Worm (Caenorhabditis elegans) whole organism, L4 larva: ENCODE measurements around the gene dmsr-16.

Experiments used
- attf-4 ChIP-seq: sonication (generic microtip); optimal IDR thresholded peaks from 3 replicates; lab custom pipeline; 2017; ENCODE audit warnings: missing biosample characterization, missing genetic modification characterization
- madf-9 ChIP-seq: fragments of 200-800 bp; sonication (Bioruptor generic); conservative IDR thresholded peaks from 2 replicates; pipeline ENCODE4 v1.3.6; 2022; ENCODE audit warnings: missing genetic modification reagents, missing genetic modification characterization, missing compliant biosample characterization
- nhr-42 ChIP-seq: fragments of 200-800 bp; sonication (Bioruptor generic); IDR thresholded peaks from 2 replicates; pipeline ENCODE4 v1.3.6; 2022; ENCODE audit warnings: missing genetic modification characterization, missing compliant biosample characterization
- nhr-77 ChIP-seq: fragments of 150-350 bp; optimal IDR thresholded peaks from 2 replicates; lab custom pipeline; 2014; ENCODE audit warnings: missing biosample characterization, missing genetic modification characterization
- pha-4 ChIP-seq, 2 experiments: fragments of 150-350 bp in 1 of 2; fragments of 200-800 bp in 1 of 2; sonication (Bioruptor generic) in 1 of 2; IDR thresholded peaks in 1 of 2; optimal IDR thresholded peaks in 1 of 2; 2 replicates each; pipeline versions ENCODE4 v1.3.6 to Lab custom; 2014 to 2022; ENCODE audit warnings: missing genetic modification characterization in 2 of 2, missing genetic modification reagents in 2 of 2, missing biosample characterization in 1 of 2, missing compliant biosample characterization in 1 of 2
- snpc-4 ChIP-seq: fragments of 150-350 bp; optimal IDR thresholded peaks from 2 replicates; lab custom pipeline; 2014; ENCODE audit warnings: missing biosample characterization, missing genetic modification characterization
- zag-1 ChIP-seq: fragments of 150-350 bp; optimal IDR thresholded peaks from 2 replicates; lab custom pipeline; 2014; ENCODE audit warnings: missing biosample characterization, missing genetic modification characterization

- no peak for TF ChIP-seq snpc-4 (tag; lab: Kevin White, UChicago)
- no peak for TF ChIP-seq pha-4 (GFP tag; IDR thresholded peaks at IDR 0.05; lab: Robert Waterston, UW)
- no peak for TF ChIP-seq pha-4 (tag; optimal IDR thresholded peaks at IDR 0.05; lab: Kevin White, UChicago)
- no peak for TF ChIP-seq zag-1 (tag; lab: Kevin White, UChicago)
- TF ChIP-seq nhr-42 (GFP tag; lab: Robert Waterston, UW) = no peak
- TF ChIP-seq madf-9 (GFP tag; lab: Robert Waterston, UW) = no peak
- no peak for TF ChIP-seq attf-4 (tag; lab: Kevin White, UChicago)
- no peak for TF ChIP-seq nhr-77 (tag; lab: Kevin White, UChicago)
Observed at ce11 chrV:6810091-6810490, 1.2 kb upstream of the dmsr-16 start.
